Worm (Caenorhabditis elegans): Measurements from ENCODE around the gene tsg-101.

The tsg-101 gene

ce11 chrIV:3477124-3477523 lies 37.2 kb downstream of the tsg-101 start, which contains the start of gene srz-69 (continued):
- no peak for TF ChIP-seq lag-1 (GFP tag; IDR thresholded peaks at IDR 0.05)

ce11 chrIV:3469742-3470141 lies 44.6 kb downstream of the tsg-101 start, which contains the start of gene F58E2.2:
Gene F58E2.2 (plus strand): TSS chrIV:3470042.
- no peak for TF ChIP-seq mcd-1 (GFP tag; IDR thresholded peaks at IDR 0.05)
- TF ChIP-seq nfya-1 (tag; optimal IDR thresholded peaks at IDR 0.05; ENCODE audit: borderline replicate concordance, insufficient read depth): no peak
- no peak for TF ChIP-seq ccch-3 (GFP tag; optimal IDR thresholded peaks at IDR 0.05)
- TF ChIP-seq F39B2.1 (GFP tag; IDR thresholded peaks at IDR 0.05): no peak
- no peak for TF ChIP-seq sdz-38 (tag; optimal IDR thresholded peaks at IDR 0.05)
- no peak for TF ChIP-seq zfh-2 (GFP tag; conservative IDR thresholded peaks at IDR 0.05)
- no peak for TF ChIP-seq madf-3 (GFP tag; IDR thresholded peaks at IDR 0.05)
- no peak for TF ChIP-seq Y56A3A.18 (GFP tag; IDR thresholded peaks at IDR 0.05)
- TF ChIP-seq tlf-1 (GFP tag; optimal IDR thresholded peaks at IDR 0.05): no peak
- TF ChIP-seq nhr-179 (tag; optimal IDR thresholded peaks at IDR 0.05): no peak
- TF ChIP-seq C06A6.2 (GFP tag; conservative IDR thresholded peaks at IDR 0.05): no peak

ce11 chrIV:3467751-3468150 lies 46.6 kb downstream of the tsg-101 start:
- TF ChIP-seq cebp-2 (GFP tag; IDR thresholded peaks at IDR 0.05): no peak
- no peak for TF ChIP-seq tbx-9 (tag; optimal IDR thresholded peaks at IDR 0.05; ENCODE audit: borderline replicate concordance)
- TF ChIP-seq T07F8.4 (tag; optimal IDR thresholded peaks at IDR 0.05): no peak
- no peak for TF ChIP-seq rcor-1 (GFP tag; IDR thresholded peaks at IDR 0.05)

- no peak for TF ChIP-seq lsl-1 (GFP tag; optimal IDR thresholded peaks at IDR 0.05)
- no peak for TF ChIP-seq aptf-2 (GFP tag; conservative IDR thresholded peaks at IDR 0.05)
- TF ChIP-seq Y67H2A.10 (GFP tag; conservative IDR thresholded peaks at IDR 0.05): no peak
- no peak for TF ChIP-seq die-1 (tag; optimal IDR thresholded peaks at IDR 0.05)
- no peak for TF ChIP-seq T26A5.8 (tag; optimal IDR thresholded peaks at IDR 0.05)
- TF ChIP-seq madf-3 (GFP tag; IDR thresholded peaks at IDR 0.05): no peak
- no peak for TF ChIP-seq akir-1 (GFP tag; optimal IDR thresholded peaks at IDR 0.05)
- TF ChIP-seq Y56A3A.18 (GFP tag; IDR thresholded peaks at IDR 0.05): no peak
- TF ChIP-seq K11D2.4 (GFP tag; IDR thresholded peaks at IDR 0.05): no peak
- TF ChIP-seq lag-1 (GFP tag; IDR thresholded peaks at IDR 0.05): no peak
- no peak for TF ChIP-seq gei-17 (GFP tag; optimal IDR thresholded peaks at IDR 0.05)
- no peak for TF ChIP-seq hsf-1 (GFP tag; IDR thresholded peaks at IDR 0.05)
- no peak for TF ChIP-seq ccch-3 (GFP tag; optimal IDR thresholded peaks at IDR 0.05)
- TF ChIP-seq egl-18 (GFP tag; IDR thresholded peaks at IDR 0.05): no peak
- no peak for TF ChIP-seq ztf-26 (tag; optimal IDR thresholded peaks at IDR 0.05)
- no peak for TF ChIP-seq lsy-27 (tag; optimal IDR thresholded peaks at IDR 0.05; ENCODE audit: borderline replicate concordance, insufficient read depth)
Measured at ce11 chrIV:3467128-3467527, 47.2 kb downstream of the tsg-101 start, which contains the start of gene F58E2.3. Gene F58E2.3 (plus strand): TSS chrIV:3467428.

ce11 chrIV:3463254-3463653 lies 51.1 kb downstream of the tsg-101 start, which contains the start of gene F58E2.4:
Gene F58E2.4 (plus strand): TSS chrIV:3463387.
- no peak for TF ChIP-seq lsl-1 (GFP tag; optimal IDR thresholded peaks at IDR 0.05)
- peak; percentile 67; the same call in 1 of the 2 replicates for TF ChIP-seq hmg-1.2 (GFP tag; IDR thresholded peaks at IDR 0.05)
- TF ChIP-seq ztf-28 (GFP tag; IDR thresholded peaks at IDR 0.05): no peak
- TF ChIP-seq B0035.1 (tag; optimal IDR thresholded peaks at IDR 0.05): no peak
- no peak for TF ChIP-seq C06A6.2 (GFP tag; conservative IDR thresholded peaks at IDR 0.05)
